In the genomic region with DNA sequence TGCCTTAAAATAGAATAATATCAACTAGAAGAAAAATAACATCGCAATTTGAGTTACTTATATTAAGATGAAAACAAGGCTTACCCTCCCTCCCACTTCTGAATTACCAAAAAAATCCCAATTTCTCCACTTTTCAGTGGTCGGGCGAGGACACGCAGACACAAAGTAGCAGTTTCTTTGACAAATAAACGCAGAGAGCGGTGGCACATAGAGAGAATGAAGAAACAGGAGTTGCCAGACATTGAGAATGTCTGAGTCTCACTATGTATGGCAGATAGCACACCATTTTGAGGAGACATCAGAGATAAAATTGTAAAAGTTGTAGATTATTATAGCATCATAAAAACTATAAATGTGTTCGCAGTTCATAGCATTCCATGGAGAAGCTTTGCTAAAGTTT, we compare ENCODE assay signal across 2 worm cellular contexts.
TF ChIP-seq lines count a peak whose summit lies in the region.

No protein-coding gene starts in this region.

TF ChIP-seq in whole organism, L2 larva, 48 proteins besides CTCF, POLR2A, EP300 and RAD21 (continued from another document):
- peak; percentile 72 for TF ChIP-seq fos-1 (tag; optimal IDR thresholded peaks at IDR 0.05; lab: Kevin White, UChicago)
- no peak for TF ChIP-seq alr-1 (tag; optimal IDR thresholded peaks at IDR 0.05; lab: Kevin White, UChicago)
- TF ChIP-seq blmp-1 (tag; optimal IDR thresholded peaks at IDR 0.05; lab: Kevin White, UChicago; ENCODE audit: insufficient read depth), result no peak
- TF ChIP-seq nhr-6 (tag; optimal IDR thresholded peaks at IDR 0.05; lab: Kevin White, UChicago), result peak; percentile 80
- TF ChIP-seq mab-5 (tag; optimal IDR thresholded peaks at IDR 0.05; lab: Kevin White, UChicago), result no peak
- TF ChIP-seq sma-3 (GFP tag; optimal IDR thresholded peaks at IDR 0.05; lab: Kevin White, UChicago), result peak; percentile 38
- peak; percentile 67 for TF ChIP-seq F13H6.1 (tag; optimal IDR thresholded peaks at IDR 0.05; lab: Kevin White, UChicago)
- no peak for TF ChIP-seq ZK546.5 (tag; optimal IDR thresholded peaks at IDR 0.05; lab: Kevin White, UChicago)
- TF ChIP-seq ama-1 (optimal IDR thresholded peaks at IDR 0.05; lab: Kevin White, UChicago), result no peak
- peak; percentile 53 for TF ChIP-seq egl-27 (tag; optimal IDR thresholded peaks at IDR 0.05; lab: Kevin White, UChicago)
- no peak for TF ChIP-seq aly-2 (tag; optimal IDR thresholded peaks at IDR 0.05; lab: Kevin White, UChicago)
- peak; percentile 71 for TF ChIP-seq C34F6.9 (tag; optimal IDR thresholded peaks at IDR 0.05; lab: Kevin White, UChicago)
- TF ChIP-seq nhr-237 (tag; optimal IDR thresholded peaks at IDR 0.05; lab: Kevin White, UChicago), result no peak
- peak; percentile 26 for TF ChIP-seq nhr-25 (tag; optimal IDR thresholded peaks at IDR 0.05; lab: Kevin White, UChicago)
- TF ChIP-seq peb-1 (tag; optimal IDR thresholded peaks at IDR 0.05; lab: Kevin White, UChicago), result no peak
- no peak for TF ChIP-seq lin-39 (tag; optimal IDR thresholded peaks at IDR 0.05; lab: Kevin White, UChicago)
- no peak for TF ChIP-seq unc-39 (tag; optimal IDR thresholded peaks at IDR 0.05; lab: Kevin White, UChicago)
- TF ChIP-seq lin-11 (tag; optimal IDR thresholded peaks at IDR 0.05; lab: Kevin White, UChicago), result no peak
- TF ChIP-seq ceh-16 (tag; optimal IDR thresholded peaks at IDR 0.05; lab: Kevin White, UChicago), result no peak
- TF ChIP-seq unc-55 (GFP tag; optimal IDR thresholded peaks at IDR 0.05; lab: Kevin White, UChicago), result peak; percentile 89
- no peak for TF ChIP-seq mbf-1 (tag; optimal IDR thresholded peaks at IDR 0.05; lab: Kevin White, UChicago)
- no peak for TF ChIP-seq nhr-23 (tag; optimal IDR thresholded peaks at IDR 0.05; lab: Kevin White, UChicago)
- TF ChIP-seq crh-2 (tag; optimal IDR thresholded peaks at IDR 0.05; lab: Kevin White, UChicago), result peak; percentile 85
- TF ChIP-seq nhr-129 (tag; optimal IDR thresholded peaks at IDR 0.05; lab: Kevin White, UChicago), result peak; percentile 63
- no peak for TF ChIP-seq sem-4 (tag; optimal IDR thresholded peaks at IDR 0.05; lab: Kevin White, UChicago)
- TF ChIP-seq unc-62 (GFP tag; optimal IDR thresholded peaks at IDR 0.05; lab: Kevin White, UChicago), result no peak

TF ChIP-seq in whole organism, L4 larva, 104 proteins besides CTCF, POLR2A, EP300 and RAD21 (continued from another document):
- TF ChIP-seq cey-2 (tag; optimal IDR thresholded peaks at IDR 0.05; lab: Kevin White, UChicago; ENCODE audit: borderline replicate concordance, insufficient read depth), result peak; percentile 65
- TF ChIP-seq lin-38 (GFP tag; IDR thresholded peaks at IDR 0.05; lab: Robert Waterston, UW), result peak; percentile 45; the same call in 1 of the 2 replicates
- TF ChIP-seq daf-16 (GFP tag; optimal IDR thresholded peaks at IDR 0.05; lab: Kevin White, UChicago), result no peak
- TF ChIP-seq daf-16 (tag; optimal IDR thresholded peaks at IDR 0.05; lab: Kevin White, UChicago), result peak; percentile 59
- no peak for TF ChIP-seq F44E2.7 (GFP tag; IDR thresholded peaks at IDR 0.05; lab: Robert Waterston, UW)
- TF ChIP-seq egl-27 (tag; optimal IDR thresholded peaks at IDR 0.05; lab: Kevin White, UChicago), result no peak
- TF ChIP-seq Y48G9A.11 (GFP tag; IDR thresholded peaks at IDR 0.05; lab: Robert Waterston, UW), result no peak
- peak; percentile 55; the same call in 1 of the 2 replicates for TF ChIP-seq php-3 (GFP tag; IDR thresholded peaks at IDR 0.05; lab: Robert Waterston, UW)
- TF ChIP-seq nhr-48 (tag; optimal IDR thresholded peaks at IDR 0.05; lab: Kevin White, UChicago), result peak; percentile 50
